Worm (Caenorhabditis elegans): ENCODE measurements around the gene mai-2.

ce11 chrIV:3368638-3369247 lies 17.0 kb upstream of the mai-2 start, which contains the start of gene vha-19:
- no peak for TF ChIP-seq cog-1 (tag; optimal IDR thresholded peaks at IDR 0.05)
- TF ChIP-seq ztf-29 (GFP tag; IDR thresholded peaks at IDR 0.05): no peak
- TF ChIP-seq ref-1 (GFP tag; conservative IDR thresholded peaks at IDR 0.05): no peak
